Fruit fly (Drosophila melanogaster) whole organism, embryonic: ENCODE data around the gene CG10063.

Source experiments
- Antp ChIP-seq: fragments of 200-800 bp; sonication (Bioruptor generic); optimal IDR thresholded peaks from 3 replicates; lab custom pipeline; 2016; ENCODE audit warnings: missing biosample characterization, missing genetic modification characterization
- Asciz ChIP-seq: fragments of 200-800 bp; sonication (Bioruptor generic); optimal IDR thresholded peaks from 2 replicates; lab custom pipeline; 2017; ENCODE audit warnings: missing biosample characterization, mild to moderate bottlenecking, missing genetic modification characterization, missing genetic modification reagents
- BtbVII ChIP-seq: fragments of 200-800 bp; sonication (Bioruptor generic); optimal IDR thresholded peaks from 3 replicates; lab custom pipeline; 2017; ENCODE audit warnings: missing biosample characterization, mild to moderate bottlenecking, missing genetic modification characterization
- CG11398 ChIP-seq: fragments of 200-800 bp; sonication (Bioruptor generic); optimal IDR thresholded peaks from 2 replicates; lab custom pipeline; 2016; ENCODE audit warnings: missing biosample characterization, missing genetic modification characterization
- CG11456 ChIP-seq: fragments of 200-800 bp; sonication (Bioruptor generic); IDR thresholded peaks from 3 replicates; pipeline ENCODE4 v1.3.6; 2022; ENCODE audit warnings: missing biosample characterization, missing genetic modification characterization
- CG12236 ChIP-seq: fragments of 200-800 bp; sonication (Bioruptor generic); optimal IDR thresholded peaks from 2 replicates; lab custom pipeline; 2016; ENCODE audit warnings: missing biosample characterization, missing genetic modification characterization
- CG12659 ChIP-seq: fragments of 200-800 bp; sonication (Bioruptor generic); optimal IDR thresholded peaks from 3 replicates; lab custom pipeline; 2017; ENCODE audit warnings: mild to moderate bottlenecking, missing biosample characterization, missing genetic modification reagents, missing genetic modification characterization
- CG17385 ChIP-seq: fragments of 200-800 bp; sonication (Bioruptor generic); optimal IDR thresholded peaks from 3 replicates; lab custom pipeline; 2018; ENCODE audit warnings: missing biosample characterization, mild to moderate bottlenecking, missing genetic modification characterization
- CG17568 ChIP-seq: fragments of 200-800 bp; sonication (Bioruptor generic); optimal IDR thresholded peaks from 2 replicates; lab custom pipeline; 2018; ENCODE audit warnings: missing biosample characterization, mild to moderate bottlenecking, missing genetic modification characterization, moderate library complexity
- CG17802 ChIP-seq: fragments of 200-800 bp; sonication (Bioruptor generic); optimal IDR thresholded peaks from 2 replicates; lab custom pipeline; 2018; ENCODE audit warnings: missing biosample characterization, mild to moderate bottlenecking, missing genetic modification characterization, moderate library complexity
- CG1832 ChIP-seq: fragments of 200-800 bp; sonication (Bioruptor generic); optimal IDR thresholded peaks from 2 replicates; lab custom pipeline; 2017; ENCODE audit warnings: missing biosample characterization, mild to moderate bottlenecking, missing genetic modification characterization, inconsistent platforms
- CG3995 ChIP-seq: fragments of 200-800 bp; sonication (Bioruptor generic); optimal IDR thresholded peaks from 3 replicates; lab custom pipeline; 2016; ENCODE audit warnings: missing biosample characterization, missing genetic modification characterization
- CG4360 ChIP-seq: fragments of 200-800 bp; sonication (Bioruptor generic); IDR thresholded peaks from 2 replicates; pipeline ENCODE4 v1.3.6; 2022; ENCODE audit warnings: missing biosample characterization, missing genetic modification characterization
- CG6765 ChIP-seq: fragments of 200-800 bp; sonication (Bioruptor generic); optimal IDR thresholded peaks from 3 replicates; lab custom pipeline; 2017; ENCODE audit warnings: missing biosample characterization, mild to moderate bottlenecking, missing genetic modification characterization
- CG6854 ChIP-seq: fragments of 200-800 bp; sonication (Bioruptor generic); optimal IDR thresholded peaks from 3 replicates; lab custom pipeline; 2017; ENCODE audit warnings: missing biosample characterization, mild to moderate bottlenecking, missing genetic modification characterization
- CG7839 ChIP-seq: fragments of 200-800 bp; sonication (Bioruptor generic); optimal IDR thresholded peaks from 3 replicates; lab custom pipeline; 2018; ENCODE audit warnings: missing biosample characterization, mild to moderate bottlenecking, missing genetic modification characterization, moderate library complexity
- CG8281 ChIP-seq: fragments of 200-800 bp; sonication (Bioruptor generic); optimal IDR thresholded peaks from 2 replicates; lab custom pipeline; 2018; ENCODE audit warnings: missing biosample characterization, mild to moderate bottlenecking, missing genetic modification characterization, moderate library complexity
- CG9215 ChIP-seq: fragments of 200-800 bp; sonication (Bioruptor generic); IDR thresholded peaks from 2 replicates; pipeline ENCODE4 v1.3.6; 2022; ENCODE audit warnings: missing biosample characterization, missing genetic modification characterization
- Dip3 ChIP-seq: fragments of 200-800 bp; sonication (Bioruptor generic); optimal IDR thresholded peaks from 3 replicates; lab custom pipeline; 2016; ENCODE audit warnings: missing biosample characterization, missing genetic modification characterization
- Drgx ChIP-seq: fragments of 200-800 bp; sonication (Bioruptor generic); IDR thresholded peaks from 2 replicates; pipeline ENCODE4 v1.3.6; 2022; ENCODE audit warnings: missing biosample characterization, missing genetic modification characterization
- H2.0 ChIP-seq: fragments of 200-800 bp; sonication (Bioruptor generic); IDR thresholded peaks from 2 replicates; pipeline ENCODE4 v1.3.6; 2022; ENCODE audit warnings: missing biosample characterization, missing genetic modification characterization
- Kr ChIP-seq: fragments of 200-800 bp; sonication (Bioruptor generic); optimal IDR thresholded peaks from 2 replicates; lab custom pipeline; 2017; ENCODE audit warnings: missing biosample characterization, mild to moderate bottlenecking, missing genetic modification characterization
- Meics ChIP-seq: fragments of 200-800 bp; sonication (Bioruptor generic); optimal IDR thresholded peaks from 2 replicates; lab custom pipeline; 2017; ENCODE audit warnings: missing biosample characterization, mild to moderate bottlenecking, missing genetic modification characterization
- Nf-YA ChIP-seq: fragments of 200-800 bp; sonication (Bioruptor generic); IDR thresholded peaks from 2 replicates; pipeline ENCODE4 v1.3.6; 2022; ENCODE audit warnings: missing biosample characterization, missing genetic modification characterization
- Rfx ChIP-seq: fragments of 200-800 bp; sonication (Bioruptor generic); IDR thresholded peaks from 2 replicates; pipeline ENCODE4 v1.3.6; 2022; ENCODE audit warnings: missing biosample characterization, missing genetic modification characterization
- Six4 ChIP-seq: fragments of 200-800 bp; sonication (Bioruptor generic); optimal IDR thresholded peaks from 2 replicates; lab custom pipeline; 2016; ENCODE audit warnings: missing biosample characterization, missing genetic modification characterization
- Sox102F ChIP-seq: fragments of 200-800 bp; sonication (Bioruptor generic); optimal IDR thresholded peaks from 2 replicates; lab custom pipeline; 2018; ENCODE audit warnings: missing biosample characterization, mild to moderate bottlenecking, missing genetic modification characterization, moderate library complexity
- Stat92E ChIP-seq, 3 experiments: fragments of >200 bp in 2 of 3; fragments of 200-800 bp in 1 of 3; sonication (Bioruptor generic) in 1 of 3; optimal IDR thresholded peaks; 2 replicates each; lab custom pipeline; 2017 to 2019; ENCODE audit warnings: missing biosample characterization in 3 of 3, missing genetic modification characterization in 3 of 3, mild to moderate bottlenecking in 1 of 3, moderate library complexity in 1 of 3
- Taf1 ChIP-seq: fragments of 200-800 bp; sonication (Bioruptor generic); IDR thresholded peaks from 2 replicates; pipeline ENCODE4 v1.3.6; 2022; ENCODE audit warnings: missing biosample characterization, missing genetic modification characterization
- Usf ChIP-seq: fragments of 200-800 bp; sonication (Bioruptor generic); optimal IDR thresholded peaks from 2 replicates; lab custom pipeline; 2017; ENCODE audit warnings: missing genotype, missing biosample characterization, missing genetic modification characterization
- Xbp1 ChIP-seq: fragments of 200-800 bp; sonication (Bioruptor generic); optimal IDR thresholded peaks from 3 replicates; lab custom pipeline; 2016; ENCODE audit warnings: missing biosample characterization, mild to moderate bottlenecking, missing genetic modification characterization
- YL-1 ChIP-seq: fragments of 200-800 bp; sonication (Bioruptor generic); optimal IDR thresholded peaks from 3 replicates; lab custom pipeline; 2017; ENCODE audit warnings: missing biosample characterization, mild to moderate bottlenecking, missing genetic modification characterization
- cad ChIP-seq: fragments of >200 bp; optimal IDR thresholded peaks from 2 replicates; lab custom pipeline; 2017; ENCODE audit warnings: missing biosample characterization, missing genetic modification characterization
- ci ChIP-seq: fragments of 200-800 bp; sonication (Bioruptor generic); IDR thresholded peaks from 3 replicates; pipeline ENCODE4 v1.3.6; 2022; ENCODE audit warnings: missing biosample characterization, missing genetic modification characterization
- en ChIP-seq: fragments of 200-800 bp; sonication (Bioruptor generic); optimal IDR thresholded peaks from 2 replicates; lab custom pipeline; 2016; ENCODE audit warnings: missing biosample characterization, missing genetic modification characterization
- fd102C ChIP-seq: fragments of 200-800 bp; sonication (Bioruptor generic); optimal IDR thresholded peaks from 2 replicates; lab custom pipeline; 2018; ENCODE audit warnings: missing biosample characterization, mild to moderate bottlenecking, missing genetic modification characterization, moderate library complexity
- gcm2 ChIP-seq: fragments of 200-800 bp; sonication (Bioruptor generic); optimal IDR thresholded peaks from 2 replicates; lab custom pipeline; 2016; ENCODE audit warnings: missing biosample characterization, missing genetic modification characterization
- ind ChIP-seq: fragments of 200-800 bp; sonication (Bioruptor generic); optimal IDR thresholded peaks from 3 replicates; lab custom pipeline; 2016; ENCODE audit warnings: missing biosample characterization, missing genetic modification characterization
- jigr1 ChIP-seq: fragments of 200-800 bp; sonication (Bioruptor generic); IDR thresholded peaks from 3 replicates; pipeline ENCODE4 v1.3.6; 2022; ENCODE audit warnings: missing biosample characterization, missing genetic modification characterization
- nerfin-2 ChIP-seq: fragments of 200-800 bp; sonication (Bioruptor generic); IDR thresholded peaks from 2 replicates; pipeline ENCODE4 v1.3.6; 2022; ENCODE audit warnings: missing biosample characterization, missing genetic modification characterization; ENCODE audit not compliant: partially characterized antibody
- pnt ChIP-seq: fragments of 200-800 bp; sonication (Bioruptor generic); optimal IDR thresholded peaks from 3 replicates; lab custom pipeline; 2016; ENCODE audit warnings: missing biosample characterization, missing genetic modification characterization
- salm ChIP-seq: fragments of 200-800 bp; sonication (Bioruptor generic); optimal IDR thresholded peaks from 2 replicates; lab custom pipeline; 2018; ENCODE audit warnings: missing biosample characterization, mild to moderate bottlenecking, missing genetic modification characterization
- sd ChIP-seq: fragments of 200-800 bp; sonication (Bioruptor generic); optimal IDR thresholded peaks from 3 replicates; lab custom pipeline; 2018; ENCODE audit warnings: missing biosample characterization, mild to moderate bottlenecking, missing genetic modification characterization, moderate library complexity
- sens ChIP-seq: fragments of 200-800 bp; sonication (Bioruptor generic); peaks from one replicate; lab custom pipeline; 2016; ENCODE audit warnings: missing biosample characterization, missing genetic modification characterization
- sim ChIP-seq: fragments of 200-800 bp; sonication (Bioruptor generic); IDR thresholded peaks from 2 replicates; pipeline ENCODE4 v1.3.6; 2022; ENCODE audit warnings: missing biosample characterization, missing genetic modification characterization
- slbo ChIP-seq: fragments of 200-800 bp; sonication (Bioruptor generic); IDR thresholded peaks from 2 replicates; pipeline ENCODE4 v1.3.6; 2022; ENCODE audit warnings: missing biosample characterization, missing genetic modification characterization
- stc ChIP-seq: fragments of 200-800 bp; sonication (Bioruptor generic); IDR thresholded peaks from 2 replicates; pipeline ENCODE4 v1.3.6; 2022; ENCODE audit warnings: missing biosample characterization, missing genetic modification characterization
- tll ChIP-seq, 2 experiments: fragments of 200-800 bp in 1 of 2; fragments of >200 bp in 1 of 2; sonication (Bioruptor generic) in 1 of 2; optimal IDR thresholded peaks; 2 replicates each; lab custom pipeline; 2017 to 2019; ENCODE audit warnings: missing biosample characterization in 2 of 2, missing genetic modification characterization in 2 of 2, mild to moderate bottlenecking in 1 of 2, moderate library complexity in 1 of 2
- twi ChIP-seq: fragments of 200-800 bp; optimal IDR thresholded peaks from 2 replicates; lab custom pipeline; 2019; ENCODE audit warnings: missing biosample characterization, mild to moderate bottlenecking, missing genetic modification characterization, moderate library complexity
- zen ChIP-seq: fragments of 200-800 bp; sonication (Bioruptor generic); optimal IDR thresholded peaks from 3 replicates; lab custom pipeline; 2018; ENCODE audit warnings: missing biosample characterization, mild to moderate bottlenecking, missing genetic modification characterization, moderate library complexity

CG10063 gene

dm6 chr3L:6988942-6989569 is 16.8 kb upstream of the CG10063 start (continued):
- TF ChIP-seq BtbVII (GFP tag; lab: Kevin White, UChicago) (peak; percentile 94), CG6854 (peak; percentile 89), CG17802 (tag; lab: Kevin White, UChicago) (peak; percentile 34), CG1832 (peak; percentile 91), Sox102F (GFP tag; lab: Kevin White, UChicago) (peak; percentile 90), Usf (peak; percentile 88), Rfx (GFP tag; lab: Robert Waterston, UW) (peak; percentile 90), Taf1 (peak; percentile 65), gcm2 (GFP tag; lab: Kevin White, UChicago) (no peak), cad (no peak), CG17568 (peak; percentile 24), CG12236 (GFP tag; lab: Kevin White, UChicago) (no peak), Antp (GFP tag; lab: Kevin White, UChicago) (peak; percentile 61), CG3995 (GFP tag; lab: Kevin White, UChicago) (peak; percentile 50), CG11456 (GFP tag; lab: Robert Waterston, UW) (peak; percentile 78), H2.0 (GFP tag; lab: Robert Waterston, UW) (peak; percentile 62), slbo (GFP tag; lab: Robert Waterston, UW) (peak; percentile 80), sim (GFP tag; lab: Robert Waterston, UW) (no peak), pnt (GFP tag; lab: Kevin White, UChicago) (peak; percentile 74), tll (GFP tag; optimal IDR thresholded peaks at IDR 0.05; lab: Kevin White, UChicago) (peak in 1 of 2 experiments; percentile 48), Six4 (GFP tag; lab: Kevin White, UChicago) (peak; percentile 83), YL-1 (GFP tag; lab: Kevin White, UChicago) (peak; percentile 48), jigr1 (GFP tag; lab: Robert Waterston, UW) (peak; percentile 83), CG8281 (peak; percentile 81), CG9215 (peak; percentile 91), CG6765 (peak; percentile 90), nerfin-2 (GFP tag; lab: Robert Waterston, UW) (no peak), Nf-YA (GFP tag; lab: Robert Waterston, UW) (peak; percentile 82), salm (tag; lab: Kevin White, UChicago) (peak; percentile 65), CG12659 (GFP tag; lab: Kevin White, UChicago) (peak; percentile 96), fd102C (no peak), twi (tag; lab: Kevin White, UChicago) (peak; percentile 80), Stat92E (GFP tag; optimal IDR thresholded peaks at IDR 0.05; lab: Kevin White, UChicago) (peak in 1 of 3 experiments; percentile 33), Asciz (peak; percentile 95), Meics (peak; percentile 94), en (GFP tag; lab: Kevin White, UChicago) (peak; percentile 3), CG11398 (GFP tag; lab: Kevin White, UChicago) (no peak), Dip3 (GFP tag; lab: Kevin White, UChicago) (no peak), Drgx (GFP tag; lab: Robert Waterston, UW) (peak; percentile 70), stc (peak; percentile 82), sens (peak; percentile 90), sd (tag; lab: Kevin White, UChicago) (peak; percentile 19), zen (peak; percentile 88), CG4360 (GFP tag; lab: Robert Waterston, UW) (no peak), CG7839 (tag; lab: Kevin White, UChicago) (peak; percentile 94), CG17385 (peak; percentile 87), ind (GFP tag; lab: Kevin White, UChicago) (peak; percentile 89), Xbp1 (GFP tag; lab: Kevin White, UChicago) (peak; percentile 87), ci (GFP tag; lab: Robert Waterston, UW) (peak; percentile 54; the same call in 1 of the 3 replicates), Kr (GFP tag; lab: Kevin White, UChicago) (peak; percentile 9)
